Fruit fly (Drosophila melanogaster) whole organism, adult: Measurements from ENCODE around the gene Nmdar2.

Experiments
- Crg-1 ChIP-seq: fragments of 200-800 bp; sonication (Bioruptor generic); optimal IDR thresholded peaks from 2 replicates; lab custom pipeline; 2016; ENCODE audit warnings: missing biosample characterization, missing genetic modification characterization
- Hr96 ChIP-seq: fragments of 200-800 bp; sonication (Bioruptor generic); optimal IDR thresholded peaks from 2 replicates; lab custom pipeline; 2016; ENCODE audit warnings: missing biosample characterization, missing genetic modification characterization

- TF ChIP-seq Hr96 (no peak), Crg-1 (GFP tag; lab: Kevin White, UChicago) (no peak)
These were observed 52.8 kb downstream of the Nmdar2 start for dm6 chrX:1454837-1455236.
